Fruit fly (Drosophila melanogaster) whole organism, prepupa: Measurements from ENCODE around the gene CG31638.

ENCODE experiments used
- CG10631 ChIP-seq: fragments of 200-800 bp; sonication (Bioruptor generic); optimal IDR thresholded peaks from 2 replicates; lab custom pipeline; 2016; ENCODE audit warnings: missing biosample characterization, missing genetic modification characterization
- CG10669 ChIP-seq: fragments of 200-800 bp; sonication (Bioruptor generic); optimal IDR thresholded peaks from 3 replicates; lab custom pipeline; 2018; ENCODE audit warnings: missing biosample characterization, mild to moderate bottlenecking, missing genetic modification characterization, moderate library complexity
- CG11294 ChIP-seq: fragments of 200-800 bp; sonication (Bioruptor generic); IDR thresholded peaks from 2 replicates; pipeline ENCODE4 v1.3.6; 2022; ENCODE audit warnings: missing biosample characterization, missing genetic modification characterization
- CG11762 ChIP-seq: fragments of 200-800 bp; sonication (Bioruptor generic); optimal IDR thresholded peaks from 3 replicates; lab custom pipeline; 2016; ENCODE audit warnings: missing biosample characterization, missing genetic modification characterization; ENCODE audit not compliant: insufficient read depth
- CG16779 ChIP-seq: fragments of 200-800 bp; sonication (Bioruptor generic); optimal IDR thresholded peaks from 3 replicates; lab custom pipeline; 2017; ENCODE audit warnings: missing biosample characterization, mild to moderate bottlenecking, missing genetic modification characterization
- CG3032 ChIP-seq: fragments of 200-800 bp; optimal IDR thresholded peaks from 2 replicates; lab custom pipeline; 2019; ENCODE audit warnings: missing biosample characterization, mild to moderate bottlenecking, missing genetic modification characterization, moderate library complexity
- CG31627 ChIP-seq: fragments of 200-800 bp; sonication (Bioruptor generic); optimal IDR thresholded peaks from 3 replicates; lab custom pipeline; 2016; ENCODE audit warnings: missing biosample characterization, missing genetic modification characterization
- CG32006 ChIP-seq: fragments of 200-800 bp; sonication (Bioruptor generic); optimal IDR thresholded peaks from 3 replicates; lab custom pipeline; 2017; ENCODE audit warnings: missing biosample characterization, mild to moderate bottlenecking, missing genetic modification characterization
- CG34406 ChIP-seq: fragments of 200-800 bp; sonication (Bioruptor generic); optimal IDR thresholded peaks from 3 replicates; lab custom pipeline; 2016; ENCODE audit warnings: missing biosample characterization, missing genetic modification characterization
- CG3919 ChIP-seq: fragments of 200-800 bp; sonication (Bioruptor generic); optimal IDR thresholded peaks from 3 replicates; lab custom pipeline; 2016; ENCODE audit warnings: missing biosample characterization, missing genetic modification characterization
- CG6276 ChIP-seq: fragments of 200-800 bp; sonication (Bioruptor generic); optimal IDR thresholded peaks from 2 replicates; lab custom pipeline; 2017; ENCODE audit warnings: missing biosample characterization, mild to moderate bottlenecking, missing genetic modification characterization
- CG6792 ChIP-seq: fragments of 200-800 bp; sonication (Bioruptor generic); optimal IDR thresholded peaks from 3 replicates; lab custom pipeline; 2016; ENCODE audit warnings: missing biosample characterization, missing genetic modification characterization
- CG6808 ChIP-seq: fragments of 200-800 bp; sonication (Bioruptor generic); optimal IDR thresholded peaks from 3 replicates; lab custom pipeline; 2017; ENCODE audit warnings: missing biosample characterization, missing genetic modification characterization, mild to moderate bottlenecking, moderate library complexity, missing genetic modification reagents
- CG8119 ChIP-seq: fragments of 200-800 bp; sonication (Bioruptor generic); IDR thresholded peaks from 3 replicates; pipeline ENCODE4 v1.3.6; 2022; ENCODE audit warnings: missing biosample characterization, missing genetic modification characterization
- CG8319 ChIP-seq: fragments of 200-800 bp; sonication (Bioruptor generic); optimal IDR thresholded peaks from 3 replicates; lab custom pipeline; 2016; ENCODE audit warnings: missing biosample characterization, missing genetic modification characterization
- Eip75B ChIP-seq: fragments of 200-800 bp; sonication (Bioruptor generic); optimal IDR thresholded peaks from 3 replicates; lab custom pipeline; 2016; ENCODE audit warnings: missing biosample characterization, missing genetic modification characterization
- Eip78C ChIP-seq: fragments of 200-800 bp; sonication (Bioruptor generic); peaks from one replicate; lab custom pipeline; 2016; ENCODE audit warnings: missing biosample characterization, missing genetic modification characterization
- Gug ChIP-seq: fragments of 200-800 bp; sonication (Bioruptor generic); IDR thresholded peaks from 2 replicates; pipeline ENCODE4 v1.3.6; 2022; ENCODE audit warnings: missing biosample characterization, missing genetic modification characterization
- Hr38 ChIP-seq: sonication (Bioruptor generic); optimal IDR thresholded peaks from 2 replicates; lab custom pipeline; 2016; ENCODE audit warnings: missing biosample characterization, missing genetic modification characterization
- Hr39 ChIP-seq: fragments of 200-800 bp; sonication (Bioruptor generic); optimal IDR thresholded peaks from 2 replicates; lab custom pipeline; 2016; ENCODE audit warnings: missing biosample characterization, missing genetic modification characterization
- Hr4 ChIP-seq: fragments of 200-800 bp; sonication (Bioruptor generic); optimal IDR thresholded peaks from 3 replicates; lab custom pipeline; 2016; ENCODE audit warnings: missing biosample characterization, missing genetic modification characterization
- Lpt ChIP-seq: fragments of 200-800 bp; sonication (Bioruptor generic); optimal IDR thresholded peaks from 3 replicates; lab custom pipeline; 2016; ENCODE audit warnings: missing biosample characterization, missing genetic modification characterization
- OdsH ChIP-seq: fragments of 200-800 bp; sonication (Bioruptor generic); optimal IDR thresholded peaks from 3 replicates; lab custom pipeline; 2016; ENCODE audit warnings: missing biosample characterization, missing genetic modification characterization
- Smox ChIP-seq: fragments of 200-800 bp; sonication (Bioruptor generic); optimal IDR thresholded peaks from 3 replicates; lab custom pipeline; 2016; ENCODE audit warnings: missing biosample characterization, missing genetic modification characterization
- Sox102F ChIP-seq: fragments of 200-800 bp; sonication (Bioruptor generic); optimal IDR thresholded peaks from 2 replicates; lab custom pipeline; 2016; ENCODE audit warnings: missing biosample characterization, mild to moderate bottlenecking, missing genetic modification characterization
- Sox14 ChIP-seq: fragments of 200-800 bp; sonication (Bioruptor generic); optimal IDR thresholded peaks from 3 replicates; lab custom pipeline; 2016; ENCODE audit warnings: missing biosample characterization, missing genetic modification characterization
- Sox15 ChIP-seq: fragments of 200-800 bp; sonication (Bioruptor generic); optimal IDR thresholded peaks from 3 replicates; lab custom pipeline; 2016; ENCODE audit warnings: missing biosample characterization, missing genetic modification characterization
- esn ChIP-seq: fragments of 200-800 bp; sonication (Bioruptor generic); optimal IDR thresholded peaks from 2 replicates; lab custom pipeline; 2016; ENCODE audit warnings: missing biosample characterization, mild to moderate bottlenecking, missing genetic modification characterization, moderate library complexity
- fd59A ChIP-seq: fragments of 200-800 bp; sonication (Bioruptor generic); optimal IDR thresholded peaks from 2 replicates; lab custom pipeline; 2017; ENCODE audit warnings: missing biosample characterization, mild to moderate bottlenecking, missing genetic modification characterization, missing genetic modification reagents
- fd85E ChIP-seq: fragments of 200-800 bp; sonication (Bioruptor generic); optimal IDR thresholded peaks from 3 replicates; lab custom pipeline; 2016; ENCODE audit warnings: missing biosample characterization, missing genetic modification characterization
- fkh ChIP-seq: fragments of 200-800 bp; sonication (Bioruptor generic); optimal IDR thresholded peaks from 3 replicates; lab custom pipeline; 2017; ENCODE audit warnings: missing biosample characterization, mild to moderate bottlenecking, missing genetic modification characterization, moderate library complexity
- lz ChIP-seq: fragments of 200-800 bp; sonication (Bioruptor generic); optimal IDR thresholded peaks from 3 replicates; lab custom pipeline; 2016; ENCODE audit warnings: missing biosample characterization, missing genetic modification characterization
- spab ChIP-seq: fragments of 200-800 bp; sonication (Bioruptor generic); optimal IDR thresholded peaks from 2 replicates; lab custom pipeline; 2017; ENCODE audit warnings: missing biosample characterization, mild to moderate bottlenecking, missing genetic modification characterization, missing genetic modification reagents
- svp ChIP-seq: fragments of 200-800 bp; sonication (Bioruptor generic); peaks from one replicate; lab custom pipeline; 2016; ENCODE audit warnings: missing biosample characterization, missing genetic modification characterization
- topi ChIP-seq: fragments of 200-800 bp; sonication (Bioruptor generic); optimal IDR thresholded peaks from 3 replicates; lab custom pipeline; 2016; ENCODE audit warnings: missing biosample characterization, missing genetic modification characterization
- vri ChIP-seq: fragments of 200-800 bp; sonication (Bioruptor generic); optimal IDR thresholded peaks from 3 replicates; lab custom pipeline; 2016; ENCODE audit warnings: missing biosample characterization, mild to moderate bottlenecking, missing genetic modification characterization

The CG31638 gene

DNA sequence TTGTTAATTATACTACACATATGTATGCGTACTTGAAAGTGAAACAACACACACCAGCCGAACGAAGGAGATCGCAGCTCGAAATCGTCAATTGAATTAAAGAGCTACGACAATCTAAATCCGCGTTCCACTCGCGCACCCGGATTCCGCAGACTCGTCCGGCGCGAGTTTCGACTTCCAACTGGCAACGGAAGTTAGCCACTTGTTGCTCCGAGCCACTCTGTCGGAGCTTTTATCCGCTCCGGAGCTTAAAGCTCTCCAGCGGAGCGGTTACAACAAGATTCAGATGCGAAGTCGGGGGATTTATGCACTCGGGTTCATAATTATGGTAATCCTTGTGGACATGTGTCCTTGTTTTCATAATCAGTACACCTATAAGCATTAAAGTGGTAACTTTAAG, 25.4 kb upstream of the CG31638 start, which contains the start of gene Rchy1 (continued):
- TF ChIP-seq CG16779 (peak; percentile 34), CG6276 (no peak), svp (peak; percentile 72), fd85E (GFP tag; lab: Kevin White, UChicago) (no peak), CG34406 (GFP tag; lab: Kevin White, UChicago) (no peak), CG6792 (no peak), Sox102F (GFP tag; lab: Kevin White, UChicago) (peak; percentile 36), CG3032 (tag; lab: Kevin White, UChicago) (no peak), CG32006 (GFP tag; lab: Kevin White, UChicago) (no peak), esn (no peak), spab (GFP tag; lab: Kevin White, UChicago) (no peak), CG10631 (GFP tag; lab: Kevin White, UChicago) (no peak), Eip78C (GFP tag; lab: Kevin White, UChicago) (peak; percentile 78), CG6808 (GFP tag; lab: Kevin White, UChicago) (no peak), fkh (GFP tag; lab: Kevin White, UChicago) (no peak), OdsH (no peak), vri (GFP tag; lab: Kevin White, UChicago) (no peak), Smox (GFP tag; lab: Kevin White, UChicago) (no peak), Hr38 (GFP tag; lab: Kevin White, UChicago) (no peak), Lpt (no peak), topi (no peak), Gug (GFP tag; lab: Robert Waterston, UW) (no peak), lz (no peak), CG3919 (GFP tag; lab: Kevin White, UChicago) (peak; percentile 12), CG31627 (no peak), CG11294 (GFP tag; lab: Robert Waterston, UW) (no peak; the same call in 1 of the 2 replicates), CG11762 (GFP tag; lab: Kevin White, UChicago) (no peak), CG10669 (GFP tag; lab: Kevin White, UChicago) (no peak), CG8319 (GFP tag; lab: Kevin White, UChicago) (no peak), fd59A (GFP tag; lab: Kevin White, UChicago) (no peak), Sox15 (GFP tag; lab: Kevin White, UChicago) (no peak), CG8119 (GFP tag; lab: Robert Waterston, UW) (peak; percentile 48; the same call in 1 of the 3 replicates)

DNA sequence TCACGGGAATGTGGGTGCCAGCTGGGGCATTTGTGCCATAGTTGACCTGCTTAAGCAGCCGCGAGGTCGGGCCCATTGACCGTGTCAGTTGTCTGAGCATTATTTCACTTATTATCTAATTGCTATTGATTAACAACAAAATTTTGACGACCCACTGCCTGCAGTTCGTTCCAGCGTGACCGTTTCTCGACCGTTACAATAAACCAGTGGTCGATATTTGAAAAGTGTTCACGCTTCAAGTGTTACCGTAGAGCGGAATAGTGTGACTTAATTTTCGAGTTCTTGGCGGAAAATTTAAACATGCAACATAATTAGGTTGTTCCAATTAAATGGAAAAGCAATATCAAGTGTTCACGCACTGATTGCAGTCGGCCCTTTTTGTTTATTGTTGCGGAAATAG, 23.4 kb upstream of the CG31638 start, which contains the start of gene HemK1:
Gene HemK1, minus strand, starts transcription at position 190 of the 400 bp plus-strand sequence.
- no peak for TF ChIP-seq CG6276
- TF ChIP-seq Hr39 (GFP tag; lab: Kevin White, UChicago): peak; percentile 40
- TF ChIP-seq Eip78C (GFP tag; lab: Kevin White, UChicago): peak; percentile 64
- TF ChIP-seq Eip75B (GFP tag; lab: Kevin White, UChicago): peak; percentile 17
- no peak for TF ChIP-seq Sox14 (GFP tag; lab: Kevin White, UChicago)
- peak; percentile 28 for TF ChIP-seq vri (GFP tag; lab: Kevin White, UChicago)

DNA sequence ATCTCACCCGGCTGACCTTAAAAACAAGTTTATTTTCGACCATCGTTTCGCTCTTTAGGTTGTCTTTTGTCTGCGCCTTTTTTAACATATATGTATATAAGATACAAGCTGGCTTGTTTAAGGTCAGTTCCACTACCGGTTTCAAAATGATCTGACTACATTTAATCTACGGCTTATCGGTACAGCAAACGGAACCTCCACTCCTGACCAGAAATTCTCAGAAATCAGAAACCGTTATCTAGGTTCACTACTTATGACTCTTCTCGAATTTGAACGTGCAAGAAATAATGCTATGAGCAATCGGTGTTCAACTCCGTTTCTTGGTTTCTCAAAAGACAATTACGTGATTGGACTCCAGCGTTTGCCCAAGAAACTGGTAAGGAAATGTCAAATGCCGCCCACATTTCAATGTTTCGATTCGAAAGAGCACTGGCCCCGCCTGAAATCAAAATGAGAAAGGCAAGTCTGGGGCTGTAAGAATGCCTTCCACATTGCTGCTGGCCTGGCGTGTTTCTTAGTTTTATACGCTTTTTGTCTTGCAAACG, 20.7 kb upstream of the CG31638 start:
- TF ChIP-seq Eip78C (GFP tag; lab: Kevin White, UChicago): peak; percentile 35
- no peak for TF ChIP-seq Sox15 (GFP tag; lab: Kevin White, UChicago)
- peak; percentile 13 for TF ChIP-seq svp
- TF ChIP-seq Hr4 (GFP tag; lab: Kevin White, UChicago): no peak
- TF ChIP-seq Eip75B (GFP tag; lab: Kevin White, UChicago): peak; percentile 1
